Fruit fly (Drosophila melanogaster) whole organism: ENCODE measurements around the gene Ugt307A1.
A peak's percentile ranks its signal among the peaks of the same experiment; 100 is the strongest.

Source experiments
- CG8478 ChIP-seq: fragments of >200 bp; optimal IDR thresholded peaks from 2 replicates; lab custom pipeline; 2018; ENCODE audit warnings: inconsistent platforms
- Dll ChIP-seq: fragments of >200 bp; optimal IDR thresholded peaks from 2 replicates; lab custom pipeline; 2017
- EcR ChIP-seq, 2 experiments: fragments of >200 bp; optimal IDR thresholded peaks; 2 replicates each; lab custom pipeline; 2017; ENCODE audit warnings: missing biosample characterization in 2 of 2, missing genetic modification characterization in 2 of 2, missing genetic modification reagents in 2 of 2
- pan ChIP-seq: fragments of >200 bp; optimal IDR thresholded peaks from 2 replicates; lab custom pipeline; 2017
- psq ChIP-seq: fragments of >200 bp; optimal IDR thresholded peaks from 2 replicates; lab custom pipeline; 2017
- usp ChIP-seq: fragments of >200 bp; optimal IDR thresholded peaks from 2 replicates; lab custom pipeline; 2017; ENCODE audit warnings: missing biosample characterization, missing genetic modification characterization, mixed read lengths

Ugt307A1 gene

dm6 chr2L:7037773-7038327 is 29.9 kb upstream of the Ugt307A1 start, which contains the start of gene milt:
Gene milt (plus strand): TSS chr2L:7037823.
- TF ChIP-seq CG8478, result peak; percentile 27
- TF ChIP-seq EcR (GFP tag; optimal IDR thresholded peaks at IDR 0.05; lab: Kevin White, UChicago), result peak in 1 of 2 experiments; percentile 37
- no peak for TF ChIP-seq usp (GFP tag; lab: Kevin White, UChicago)

- TF ChIP-seq Dll, result no peak
- no peak for TF ChIP-seq CG8478
- TF ChIP-seq EcR (GFP tag; optimal IDR thresholded peaks at IDR 0.05; lab: Kevin White, UChicago), result peak in 1 of 2 experiments; percentile 47
- TF ChIP-seq psq (lab: Kevin White, UChicago), result no peak
Measured at dm6 chr2L:7038404-7039341, 29.1 kb upstream of the Ugt307A1 start.

- TF ChIP-seq EcR (GFP tag; optimal IDR thresholded peaks at IDR 0.05; lab: Kevin White, UChicago) (no peak), CG8478 (no peak), usp (GFP tag; lab: Kevin White, UChicago) (no peak), Dll (no peak), pan (lab: Kevin White, UChicago) (no peak), psq (lab: Kevin White, UChicago) (no peak)
Measured at dm6 chr2L:7039342-7039684, 28.5 kb upstream of the Ugt307A1 start.

DNA sequence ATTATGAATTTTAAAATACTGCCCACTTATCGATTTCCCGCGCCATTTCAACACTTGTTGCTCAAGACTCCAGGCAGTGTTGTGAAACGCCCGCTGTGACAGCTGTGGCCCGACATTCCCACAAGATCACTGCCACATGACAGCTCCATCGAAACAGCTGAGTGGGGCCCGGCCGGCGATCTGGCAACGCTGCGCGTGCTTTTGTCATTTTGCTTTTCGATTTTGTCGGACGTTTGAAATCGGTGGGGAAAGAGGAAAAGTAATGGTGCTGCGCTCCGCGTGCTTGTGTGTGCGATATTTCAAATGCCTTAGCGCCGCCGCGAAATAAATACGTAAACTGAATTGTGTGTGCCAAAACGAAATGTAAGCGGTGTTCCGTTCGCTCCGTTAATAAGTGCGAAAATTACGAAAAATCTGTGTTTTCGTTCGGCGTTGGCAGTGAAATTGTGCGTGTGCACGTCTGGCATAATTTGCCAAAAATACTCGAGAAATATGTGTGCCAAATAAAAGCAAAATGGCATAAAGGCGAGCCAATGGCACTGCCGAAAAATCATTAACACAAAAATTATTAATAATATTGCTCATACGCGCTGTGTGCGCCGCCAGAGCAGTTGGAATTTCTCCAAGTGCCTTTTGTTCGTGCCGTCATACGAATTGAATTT is 25.5 kb upstream of the Ugt307A1 start:
- TF ChIP-seq CG8478, result no peak
- no peak for TF ChIP-seq EcR (GFP tag; optimal IDR thresholded peaks at IDR 0.05; lab: Kevin White, UChicago)
- TF ChIP-seq pan (lab: Kevin White, UChicago), result no peak
- TF ChIP-seq Dll, result no peak
- TF ChIP-seq psq (lab: Kevin White, UChicago), result no peak
- no peak for TF ChIP-seq usp (GFP tag; lab: Kevin White, UChicago)

dm6 chr2L:7043039-7043905 is 24.5 kb upstream of the Ugt307A1 start:
- TF ChIP-seq pan (lab: Kevin White, UChicago) (no peak), EcR (GFP tag; optimal IDR thresholded peaks at IDR 0.05; lab: Kevin White, UChicago) (no peak), usp (GFP tag; lab: Kevin White, UChicago) (no peak), psq (lab: Kevin White, UChicago) (no peak), CG8478 (no peak), Dll (no peak)

DNA sequence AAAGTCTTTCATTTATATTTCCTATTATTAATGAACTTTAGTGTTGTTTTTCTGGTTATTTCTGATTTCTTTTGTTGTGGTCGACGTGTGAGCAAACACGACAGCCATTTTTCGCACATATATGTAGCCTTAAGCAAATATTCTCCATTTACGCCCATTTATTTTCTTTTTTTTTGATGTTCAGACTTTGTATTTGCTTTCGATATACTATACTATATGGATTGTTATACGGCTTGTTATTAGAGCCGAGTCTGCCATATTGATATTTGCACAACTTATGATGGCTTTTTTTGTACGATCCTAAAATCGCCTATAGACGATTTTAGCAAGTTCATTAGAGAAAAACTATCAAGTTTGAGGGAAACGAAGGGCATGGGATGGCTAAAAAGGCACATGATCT is 20.1 kb upstream of the Ugt307A1 start:
- no peak for TF ChIP-seq pan (lab: Kevin White, UChicago)
- no peak for TF ChIP-seq usp (GFP tag; lab: Kevin White, UChicago)
- TF ChIP-seq CG8478, result no peak
- no peak for TF ChIP-seq Dll
- no peak for TF ChIP-seq psq (lab: Kevin White, UChicago)
- no peak for TF ChIP-seq EcR (GFP tag; optimal IDR thresholded peaks at IDR 0.05; lab: Kevin White, UChicago)

DNA sequence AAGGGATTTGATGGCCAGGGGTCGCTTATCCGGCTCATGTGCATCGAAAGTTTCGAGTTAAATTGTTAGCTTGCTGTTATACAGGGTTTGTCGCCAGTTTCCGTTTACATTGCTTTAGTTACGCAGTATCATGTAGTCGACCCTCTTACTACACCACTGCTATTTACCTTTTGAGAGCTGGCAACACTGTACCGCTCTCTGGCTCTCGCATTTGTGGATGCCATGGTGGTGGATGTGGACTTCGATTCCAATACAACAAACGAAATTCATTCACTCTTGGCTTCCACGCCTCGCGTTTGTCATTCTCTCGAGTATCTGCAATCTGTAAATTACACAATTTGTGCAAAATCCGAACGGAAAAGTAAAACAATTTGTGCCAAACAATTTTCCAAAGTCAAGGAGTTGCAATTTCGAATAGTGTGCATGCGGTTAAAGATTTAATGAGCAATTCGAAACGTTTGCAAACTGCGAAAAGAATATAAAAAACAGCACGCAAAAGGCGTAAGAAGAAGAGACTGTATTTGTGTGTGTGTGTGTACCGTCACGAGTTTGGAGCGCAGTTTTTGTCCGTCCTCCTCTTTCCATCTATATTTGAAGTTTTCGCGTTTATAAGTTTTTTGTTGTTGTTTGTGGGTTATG is 18.7 kb upstream of the Ugt307A1 start:
- TF ChIP-seq CG8478 (no peak), pan (lab: Kevin White, UChicago) (peak; percentile 92)

- TF ChIP-seq pan (lab: Kevin White, UChicago), result no peak
Measured at dm6 chr2L:7049680-7050289, 18.0 kb upstream of the Ugt307A1 start.

DNA sequence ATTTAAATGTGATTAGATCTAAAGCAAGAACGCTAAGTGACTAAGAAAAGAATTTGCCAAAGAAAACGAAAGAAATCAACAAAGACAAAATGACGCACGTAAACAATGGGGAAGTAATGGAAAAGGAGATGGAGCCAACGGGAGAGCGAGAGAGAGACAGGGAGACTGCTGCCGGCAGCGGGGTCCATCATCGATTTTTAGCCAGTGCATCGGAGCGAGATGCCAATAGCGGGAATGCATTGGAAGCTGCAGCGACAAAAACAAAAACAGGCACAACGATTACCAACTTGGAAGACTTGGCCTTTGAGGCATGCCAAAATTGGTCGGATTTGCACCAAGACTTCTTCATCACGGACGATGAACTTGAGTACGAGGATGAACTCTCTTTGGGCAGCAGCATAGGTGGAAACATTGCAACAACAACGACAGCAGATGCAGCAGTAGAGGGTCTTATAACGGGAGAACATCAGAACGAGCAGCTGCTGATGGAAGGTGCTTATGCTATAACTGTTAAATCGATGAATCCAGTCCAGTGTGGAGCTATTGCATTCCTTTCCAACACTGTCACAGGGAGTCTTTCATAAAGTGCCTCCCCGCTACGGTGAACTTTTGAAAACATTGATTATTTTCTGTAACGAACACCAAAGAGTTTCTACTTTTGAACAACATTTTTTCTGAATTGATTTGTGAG is 17.1 kb upstream of the Ugt307A1 start:
- no peak for TF ChIP-seq CG8478
- TF ChIP-seq EcR (GFP tag; optimal IDR thresholded peaks at IDR 0.05; lab: Kevin White, UChicago), result no peak

dm6 chr2L:7051740-7052139 is 16.0 kb upstream of the Ugt307A1 start:
- no peak for TF ChIP-seq Dll
- TF ChIP-seq usp (GFP tag; lab: Kevin White, UChicago), result no peak
- TF ChIP-seq pan (lab: Kevin White, UChicago), result no peak
